Worm (Caenorhabditis elegans): Measurements from ENCODE around the gene F14H12.17.

F14H12.17 gene

ce11 chrX:4388834-4389409 is 25.8 kb upstream of the F14H12.17 start, which contains the start of gene dpy-23 (continued):
- TF ChIP-seq unc-30 (tag; optimal IDR thresholded peaks at IDR 0.05) (no peak), hlh-4 (tag; optimal IDR thresholded peaks at IDR 0.05) (no peak), nhr-90 (tag; optimal IDR thresholded peaks at IDR 0.05; ENCODE audit: poor library complexity) (peak; percentile 89), ztf-4 (tag; optimal IDR thresholded peaks at IDR 0.05) (peak; percentile 94), pag-3 (tag; optimal IDR thresholded peaks at IDR 0.05; ENCODE audit: borderline replicate concordance, insufficient read depth) (no peak), nhr-85 (tag) (peak; percentile 98), nhr-28 (tag; optimal IDR thresholded peaks at IDR 0.05) (no peak), snpc-4 (tag; optimal IDR thresholded peaks at IDR 0.05) (peak; percentile 40), elt-3 (tag; optimal IDR thresholded peaks at IDR 0.05) (peak in 4 of 6 experiments; percentile 6 to 72 (median 66)), nhr-12 (tag; optimal IDR thresholded peaks at IDR 0.05) (no peak), ceh-88 (GFP tag; IDR thresholded peaks at IDR 0.05) (peak; percentile 66; the same call in 1 of the 2 replicates), sptf-1 (tag; optimal IDR thresholded peaks at IDR 0.05) (no peak), mef-2 (tag; optimal IDR thresholded peaks at IDR 0.05) (peak; percentile 61), mab-9 (GFP tag; IDR thresholded peaks at IDR 0.05) (peak; percentile 64; the same call in 1 of the 2 replicates), alr-1 (tag; optimal IDR thresholded peaks at IDR 0.05; ENCODE audit: borderline replicate concordance) (no peak), lin-14 (GFP tag; optimal IDR thresholded peaks at IDR 0.05) (peak; percentile 99), lin-15B (tag; optimal IDR thresholded peaks at IDR 0.05) (peak; percentile 38), nhr-84 (tag; optimal IDR thresholded peaks at IDR 0.05) (no peak), efl-1 (optimal IDR thresholded peaks at IDR 0.05) (peak; percentile 78 to 94), efl-1 (GFP tag; optimal IDR thresholded peaks at IDR 0.05 in 1 of 2) (peak; percentile 37 to 95), egl-13 (tag; optimal IDR thresholded peaks at IDR 0.05) (peak; percentile 85), hlh-17 (GFP tag; optimal IDR thresholded peaks at IDR 0.05; ENCODE audit: borderline replicate concordance) (no peak), ceh-8 (GFP tag; optimal IDR thresholded peaks at IDR 0.05) (peak; percentile 88), jun-1 (tag; optimal IDR thresholded peaks at IDR 0.05) (peak; percentile 94), swsn-7 (tag; optimal IDR thresholded peaks at IDR 0.05) (peak; percentile 96), lin-39 (tag; optimal IDR thresholded peaks at IDR 0.05) (peak; percentile 49), dsc-1 (tag; optimal IDR thresholded peaks at IDR 0.05) (peak; percentile 91), lir-3 (tag; optimal IDR thresholded peaks at IDR 0.05; ENCODE audit: poor library complexity) (peak; percentile 84), nhr-47 (tag; optimal IDR thresholded peaks at IDR 0.05) (peak; percentile 94), nhr-76 (tag; optimal IDR thresholded peaks at IDR 0.05) (peak; percentile 23), xbp-1 (tag; optimal IDR thresholded peaks at IDR 0.05) (peak; percentile 94), mdl-1 (tag; optimal IDR thresholded peaks at IDR 0.05) (peak in 1 of 2 experiments; percentile 86), fos-1 (tag; optimal IDR thresholded peaks at IDR 0.05) (peak; percentile 91), tbx-2 (tag; optimal IDR thresholded peaks at IDR 0.05) (peak; percentile 96), irx-1 (tag; optimal IDR thresholded peaks at IDR 0.05) (peak; percentile 66), nhr-19 (GFP tag; conservative IDR thresholded peaks at IDR 0.05) (peak; percentile 92), nhr-20 (tag; optimal IDR thresholded peaks at IDR 0.05) (peak; percentile 96), egl-27 (tag; optimal IDR thresholded peaks at IDR 0.05) (peak; percentile 76 to 86), F16B12.6 (tag; optimal IDR thresholded peaks at IDR 0.05) (peak; percentile 39), zag-1 (tag; optimal IDR thresholded peaks at IDR 0.05) (peak; percentile 59), ceh-90 (tag; optimal IDR thresholded peaks at IDR 0.05) (no peak), nhr-77 (tag; optimal IDR thresholded peaks at IDR 0.05) (peak; percentile 96), C04F5.9 (tag; optimal IDR thresholded peaks at IDR 0.05) (peak; percentile 8)

ce11 chrX:4386493-4386892 is 23.4 kb upstream of the F14H12.17 start:
- TF ChIP-seq lin-14 (GFP tag; optimal IDR thresholded peaks at IDR 0.05) (peak; percentile 59), mep-1 (tag; optimal IDR thresholded peaks at IDR 0.05) (peak; percentile 21), C16A3.4 (tag; optimal IDR thresholded peaks at IDR 0.05) (peak; percentile 1), ama-1 (optimal IDR thresholded peaks at IDR 0.05) (no peak), unc-130 (tag; optimal IDR thresholded peaks at IDR 0.05) (peak; percentile 8), ztf-4 (tag; optimal IDR thresholded peaks at IDR 0.05) (no peak), snu-23 (GFP tag; optimal IDR thresholded peaks at IDR 0.05) (peak; percentile 54), nhr-85 (tag) (peak; percentile 76), jun-1 (tag; optimal IDR thresholded peaks at IDR 0.05) (no peak), irx-1 (tag; optimal IDR thresholded peaks at IDR 0.05) (no peak), isw-1 (GFP tag; IDR thresholded peaks at IDR 0.05) (no peak), elt-2 (tag; optimal IDR thresholded peaks at IDR 0.05) (no peak), lir-3 (tag; optimal IDR thresholded peaks at IDR 0.05; ENCODE audit: poor library complexity) (no peak), nhr-237 (tag; optimal IDR thresholded peaks at IDR 0.05) (no peak), lin-35 (GFP tag; optimal IDR thresholded peaks at IDR 0.05) (peak in 1 of 2 experiments; percentile 51), nhr-77 (tag; optimal IDR thresholded peaks at IDR 0.05) (no peak), hlh-4 (tag; optimal IDR thresholded peaks at IDR 0.05) (no peak), nhr-20 (tag; optimal IDR thresholded peaks at IDR 0.05) (peak; percentile 61), nhr-71 (tag; optimal IDR thresholded peaks at IDR 0.05) (peak; percentile 51)

Data from whole organism, L1 larva.